Worm (Caenorhabditis elegans): Measurements from ENCODE around the gene hsp-4.

DNA sequence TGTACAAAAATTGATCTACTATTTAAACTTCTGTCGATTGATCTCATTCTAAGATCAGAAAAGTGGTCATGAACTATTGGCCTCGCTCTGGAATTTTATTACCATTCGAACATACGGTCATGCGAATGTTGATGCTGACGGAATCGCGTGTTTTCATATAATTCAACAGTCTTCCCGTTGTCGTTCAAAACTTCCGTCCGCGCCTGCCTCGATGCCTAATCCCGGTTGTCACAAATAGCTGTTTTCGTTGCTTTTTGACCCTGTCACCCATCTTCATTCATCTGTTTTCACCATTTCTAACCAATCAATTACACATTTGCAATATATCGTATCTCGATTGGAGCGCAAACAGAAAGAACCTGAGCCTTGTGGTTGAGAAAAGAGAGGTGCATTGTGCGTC, 40.9 kb upstream of the hsp-4 start:
- no peak for TF ChIP-seq ces-1 (GFP tag; optimal IDR thresholded peaks at IDR 0.05)
- no peak for TF ChIP-seq elt-3 (tag; optimal IDR thresholded peaks at IDR 0.05)
- no peak for TF ChIP-seq nhr-2 (tag; optimal IDR thresholded peaks at IDR 0.05)
- no peak for TF ChIP-seq nhr-76 (tag; optimal IDR thresholded peaks at IDR 0.05)
- TF ChIP-seq unc-62 (GFP tag; optimal IDR thresholded peaks at IDR 0.05), result no peak
